Worm (Caenorhabditis elegans): ENCODE measurements around the gene F13H8.12.
A peak's percentile ranks its signal among the peaks of the same experiment; 100 is the strongest.

F13H8.12 gene

ce11 chrII:6235432-6236092, 26.8 kb upstream of the F13H8.12 start, which contains the start of gene T24H7.9:
Gene T24H7.9, minus strand, starts transcription at chrII:6235505.
- TF ChIP-seq aptf-2 (GFP tag; conservative IDR thresholded peaks at IDR 0.05) = no peak
- TF ChIP-seq madf-6 (GFP tag; IDR thresholded peaks at IDR 0.05) = peak; percentile 89
- no peak for TF ChIP-seq Y79H2A.3 (GFP tag; conservative IDR thresholded peaks at IDR 0.05)
- TF ChIP-seq mcd-1 (GFP tag; IDR thresholded peaks at IDR 0.05) = no peak
- TF ChIP-seq snpc-1.1 (tag; optimal IDR thresholded peaks at IDR 0.05; ENCODE audit: insufficient read depth) = no peak
- TF ChIP-seq snpc-1.3 (tag; optimal IDR thresholded peaks at IDR 0.05; ENCODE audit: insufficient read depth) = no peak
- no peak for TF ChIP-seq atf-7 (tag; optimal IDR thresholded peaks at IDR 0.05)
- TF ChIP-seq nfyb-1 (GFP tag; IDR thresholded peaks at IDR 0.05) = 0 out of 2 replicates have a peak, but pooled peaks have one; percentile 17
- no peak for TF ChIP-seq F55B11.4 (tag; optimal IDR thresholded peaks at IDR 0.05; ENCODE audit: borderline replicate concordance, insufficient read depth)
- no peak for TF ChIP-seq him-1 (tag; optimal IDR thresholded peaks at IDR 0.05)
- TF ChIP-seq hmg-1.2 (GFP tag; IDR thresholded peaks at IDR 0.05) = no peak
- TF ChIP-seq ceh-58 (GFP tag; IDR thresholded peaks at IDR 0.05) = no peak
- TF ChIP-seq K12H6.12 (tag; optimal IDR thresholded peaks at IDR 0.05) = no peak
- no peak for TF ChIP-seq rcor-1 (GFP tag; IDR thresholded peaks at IDR 0.05)
- no peak for TF ChIP-seq F52B5.7 (tag; optimal IDR thresholded peaks at IDR 0.05)
- peak; percentile 58 for TF ChIP-seq xnd-1 (tag; optimal IDR thresholded peaks at IDR 0.05)
- no peak for TF ChIP-seq ztf-6 (GFP tag; IDR thresholded peaks at IDR 0.05)
- TF ChIP-seq F39B2.1 (GFP tag; IDR thresholded peaks at IDR 0.05) = no peak
- no peak for TF ChIP-seq attf-6 (GFP tag; IDR thresholded peaks at IDR 0.05)
- no peak for TF ChIP-seq egrh-3 (GFP tag; IDR thresholded peaks at IDR 0.05)
- no peak for TF ChIP-seq ceh-79 (tag; optimal IDR thresholded peaks at IDR 0.05)
- no peak for TF ChIP-seq dox-1 (GFP tag; IDR thresholded peaks at IDR 0.05)
- TF ChIP-seq nhr-179 (tag; optimal IDR thresholded peaks at IDR 0.05) = no peak
- TF ChIP-seq cebp-1 (GFP tag; IDR thresholded peaks at IDR 0.05) = no peak
- TF ChIP-seq cebp-1 (tag; optimal IDR thresholded peaks at IDR 0.05) = peak; percentile 29
- TF ChIP-seq mes-4 (tag; optimal IDR thresholded peaks at IDR 0.05) = no peak
- no peak for TF ChIP-seq ztf-25 (GFP tag; IDR thresholded peaks at IDR 0.05)
- peak; percentile 68 for TF ChIP-seq nhr-80 (tag; optimal IDR thresholded peaks at IDR 0.05)
- TF ChIP-seq ceh-91 (GFP tag; IDR thresholded peaks at IDR 0.05) = peak; percentile 57
- no peak for TF ChIP-seq die-1 (tag; optimal IDR thresholded peaks at IDR 0.05)
- TF ChIP-seq unc-62 (GFP tag; optimal IDR thresholded peaks at IDR 0.05) = no peak
- peak; percentile 77 for TF ChIP-seq madf-8 (GFP tag; conservative IDR thresholded peaks at IDR 0.05)
- TF ChIP-seq ZK185.1 (tag; optimal IDR thresholded peaks at IDR 0.05; ENCODE audit: poor library complexity, severe bottlenecking) = no peak
- TF ChIP-seq ceh-100 (GFP tag; IDR thresholded peaks at IDR 0.05) = no peak
- TF ChIP-seq mel-28 (tag; optimal IDR thresholded peaks at IDR 0.05; ENCODE audit: borderline replicate concordance) = no peak
- no peak for TF ChIP-seq F57C9.4 (tag; optimal IDR thresholded peaks at IDR 0.05)
- TF ChIP-seq Y53F4B.3 (GFP tag; IDR thresholded peaks at IDR 0.05) = no peak
- no peak for TF ChIP-seq sptf-2 (GFP tag; optimal IDR thresholded peaks at IDR 0.05)
- TF ChIP-seq C06A6.2 (GFP tag; conservative IDR thresholded peaks at IDR 0.05) = no peak
- TF ChIP-seq ceh-40 (GFP tag; IDR thresholded peaks at IDR 0.05) = no peak
- TF ChIP-seq K11D2.4 (GFP tag; IDR thresholded peaks at IDR 0.05) = no peak
- no peak for TF ChIP-seq Y67H2A.10 (GFP tag; conservative IDR thresholded peaks at IDR 0.05)
- no peak for TF ChIP-seq pbrm-1 (GFP tag; IDR thresholded peaks at IDR 0.05)
- no peak for TF ChIP-seq T26A5.8 (tag; optimal IDR thresholded peaks at IDR 0.05)
- TF ChIP-seq lsy-27 (tag; optimal IDR thresholded peaks at IDR 0.05; ENCODE audit: borderline replicate concordance, insufficient read depth) = no peak
- TF ChIP-seq nhr-90 (tag; optimal IDR thresholded peaks at IDR 0.05) = no peak
- TF ChIP-seq D2030.7 (GFP tag; IDR thresholded peaks at IDR 0.05) = peak; percentile 50; the same call in 1 of the 2 replicates
- no peak for TF ChIP-seq ceh-27 (GFP tag; optimal IDR thresholded peaks at IDR 0.05)
